Fruit fly (Drosophila melanogaster) whole organism, embryonic: Measurements from ENCODE around the gene Parg.
A peak's percentile ranks its signal among the peaks of the same experiment; 100 is the strongest.

Experiments used
- CG15601 ChIP-seq: fragments of 200-800 bp; sonication (Bioruptor generic); optimal IDR thresholded peaks from 3 replicates; lab custom pipeline; 2019; ENCODE audit warnings: missing biosample characterization, mild to moderate bottlenecking, missing genetic modification characterization, moderate library complexity
- CG34422 ChIP-seq: fragments of 200-800 bp; sonication (Bioruptor generic); IDR thresholded peaks from 3 replicates; pipeline ENCODE4 v1.3.6; 2022; ENCODE audit warnings: missing biosample characterization, missing genetic modification characterization
- CG8765 ChIP-seq: fragments of 200-800 bp; sonication (Bioruptor generic); IDR thresholded peaks from 2 replicates; pipeline ENCODE4 v1.3.6; 2022; ENCODE audit warnings: missing biosample characterization, missing genetic modification characterization
- Trl ChIP-seq, 3 experiments: fragments of >200 bp in 2 of 3; fragments of 200-800 bp in 1 of 3; sonication (Bioruptor generic) in 1 of 3; optimal IDR thresholded peaks; 2 replicates in 1 of 3; 3 replicates in 2 of 3; lab custom pipeline; 2016 to 2017; ENCODE audit warnings: missing biosample characterization in 1 of 3, missing genetic modification characterization in 1 of 3
- croc ChIP-seq: fragments of 200-800 bp; sonication (Bioruptor generic); conservative IDR thresholded peaks from 3 replicates; pipeline ENCODE4 v1.3.6; 2022; ENCODE audit warnings: missing biosample characterization, missing genetic modification characterization

dm6 chrX:3693989-3694769 is 22.9 kb upstream of the Parg start:
- TF ChIP-seq CG34422 (no peak), croc (GFP tag; lab: Robert Waterston, UW) (no peak; the same call in 1 of the 3 replicates), CG15601 (peak; percentile 59), Trl (optimal IDR thresholded peaks at IDR 0.05; lab: Kevin White, UChicago) (peak; percentile 14 to 50), Trl (GFP tag; optimal IDR thresholded peaks at IDR 0.05; lab: Kevin White, UChicago) (no peak), CG8765 (GFP tag; lab: Robert Waterston, UW) (no peak)
